Fruit fly (Drosophila melanogaster) whole organism, embryonic: Measurements from ENCODE around the gene brm.

Source experiments
- Abd-B ChIP-seq: fragments of 200-800 bp; sonication (Bioruptor generic); optimal IDR thresholded peaks from 2 replicates; lab custom pipeline; 2018; ENCODE audit warnings: missing biosample characterization, mild to moderate bottlenecking, missing genetic modification characterization, moderate library complexity
- Adf1 ChIP-seq: fragments of 200-800 bp; sonication (Bioruptor generic); IDR thresholded peaks from 2 replicates; pipeline ENCODE4 v1.3.6; 2022; ENCODE audit warnings: missing biosample characterization, missing genetic modification characterization
- Bdp1 ChIP-seq: fragments of 200-800 bp; sonication (Bioruptor generic); optimal IDR thresholded peaks from 3 replicates; lab custom pipeline; 2016; ENCODE audit warnings: missing biosample characterization, missing genetic modification characterization
- Bteb2 ChIP-seq: fragments of 200-800 bp; sonication (Bioruptor generic); optimal IDR thresholded peaks from 2 replicates; lab custom pipeline; 2016; ENCODE audit warnings: missing biosample characterization, missing genetic modification characterization
- CG10209 ChIP-seq: fragments of 200-800 bp; sonication (Bioruptor generic); optimal IDR thresholded peaks from 3 replicates; lab custom pipeline; 2017; ENCODE audit warnings: missing biosample characterization, mild to moderate bottlenecking, missing genetic modification characterization, missing genetic modification reagents
- CG1024 ChIP-seq: fragments of 200-800 bp; sonication (Bioruptor generic); IDR thresholded peaks from 2 replicates; pipeline ENCODE4 v1.3.6; 2022; ENCODE audit warnings: missing biosample characterization, missing genetic modification characterization
- CG10366 ChIP-seq: fragments of 200-800 bp; sonication (Bioruptor generic); IDR thresholded peaks from 2 replicates; pipeline ENCODE4 v1.3.6; 2022; ENCODE audit warnings: missing biosample characterization, missing genetic modification characterization
- CG11247 ChIP-seq: fragments of 200-800 bp; sonication (Bioruptor generic); IDR thresholded peaks from 2 replicates; pipeline ENCODE4 v1.3.6; 2022; ENCODE audit warnings: missing biosample characterization, missing genetic modification characterization
- CG11504 ChIP-seq: fragments of 200-800 bp; sonication (Bioruptor generic); optimal IDR thresholded peaks from 3 replicates; lab custom pipeline; 2019; ENCODE audit warnings: missing biosample characterization, mild to moderate bottlenecking, missing genetic modification characterization, moderate library complexity
- CG11723 ChIP-seq: fragments of 200-800 bp; sonication (Bioruptor generic); optimal IDR thresholded peaks from 2 replicates; lab custom pipeline; 2017; ENCODE audit warnings: missing biosample characterization, mild to moderate bottlenecking, missing genetic modification characterization
- CG12942 ChIP-seq: fragments of 200-800 bp; sonication (Bioruptor generic); optimal IDR thresholded peaks from 3 replicates; lab custom pipeline; 2016; ENCODE audit warnings: missing biosample characterization, missing genetic modification characterization
- CG13296 ChIP-seq: fragments of 200-800 bp; sonication (Bioruptor generic); optimal IDR thresholded peaks from 3 replicates; lab custom pipeline; 2018; ENCODE audit warnings: missing biosample characterization, mild to moderate bottlenecking, missing genetic modification characterization
- CG15073 ChIP-seq: fragments of 200-800 bp; sonication (Bioruptor generic); optimal IDR thresholded peaks from 2 replicates; lab custom pipeline; 2016; ENCODE audit warnings: missing biosample characterization, missing genetic modification characterization
- CG18764 ChIP-seq: fragments of 200-800 bp; sonication (Bioruptor generic); optimal IDR thresholded peaks from 3 replicates; lab custom pipeline; 2016; ENCODE audit warnings: missing biosample characterization, missing genetic modification characterization
- CG2889 ChIP-seq: fragments of 200-800 bp; sonication (Bioruptor generic); IDR thresholded peaks from 3 replicates; pipeline ENCODE4 v1.3.6; 2022; ENCODE audit warnings: missing biosample characterization, missing genetic modification characterization
- CG3065 ChIP-seq: fragments of 200-800 bp; sonication (Bioruptor generic); optimal IDR thresholded peaks from 2 replicates; lab custom pipeline; 2016; ENCODE audit warnings: missing biosample characterization, missing genetic modification characterization
- CG3281 ChIP-seq: fragments of 200-800 bp; sonication (Bioruptor generic); optimal IDR thresholded peaks from 3 replicates; lab custom pipeline; 2017; ENCODE audit warnings: missing biosample characterization, mild to moderate bottlenecking, missing genetic modification characterization
- CG4707 ChIP-seq: fragments of 200-800 bp; sonication (Bioruptor generic); optimal IDR thresholded peaks from 2 replicates; lab custom pipeline; 2018; ENCODE audit warnings: missing biosample characterization, mild to moderate bottlenecking, missing genetic modification characterization, moderate library complexity
- CG5245 ChIP-seq: fragments of 200-800 bp; sonication (Bioruptor generic); optimal IDR thresholded peaks from 3 replicates; lab custom pipeline; 2016; ENCODE audit warnings: missing biosample characterization, missing genetic modification characterization
- CG6654 ChIP-seq: fragments of 200-800 bp; sonication (Bioruptor generic); optimal IDR thresholded peaks from 2 replicates; lab custom pipeline; 2017; ENCODE audit warnings: missing biosample characterization, mild to moderate bottlenecking, missing genetic modification characterization
- CG7928 ChIP-seq: fragments of 200-800 bp; sonication (Bioruptor generic); optimal IDR thresholded peaks from 2 replicates; lab custom pipeline; 2017; ENCODE audit warnings: missing biosample characterization, mild to moderate bottlenecking, missing genetic modification characterization
- CTCF ChIP-seq: fragments of 200-800 bp; sonication (Bioruptor generic); optimal IDR thresholded peaks from 2 replicates; lab custom pipeline; 2017; ENCODE audit warnings: missing biosample characterization, mild to moderate bottlenecking, missing genetic modification characterization, moderate library complexity
- Dbx ChIP-seq: fragments of 200-800 bp; sonication (Bioruptor generic); IDR thresholded peaks from 3 replicates; pipeline ENCODE4 v1.3.6; 2022; ENCODE audit warnings: missing biosample characterization, missing genetic modification characterization
- Dfd ChIP-seq, 2 experiments: fragments of >200 bp; optimal IDR thresholded peaks; 2 replicates each; lab custom pipeline; 2017; ENCODE audit warnings: missing biosample characterization in 2 of 2, missing genetic modification characterization in 2 of 2
- Dip3 ChIP-seq: fragments of 200-800 bp; sonication (Bioruptor generic); optimal IDR thresholded peaks from 3 replicates; lab custom pipeline; 2016; ENCODE audit warnings: missing biosample characterization, missing genetic modification characterization
- E2f1 ChIP-seq: fragments of 200-800 bp; sonication (Bioruptor generic); IDR thresholded peaks from 2 replicates; pipeline ENCODE4 v1.3.6; 2022; ENCODE audit warnings: missing biosample characterization, missing genetic modification characterization
- H2.0 ChIP-seq: fragments of 200-800 bp; sonication (Bioruptor generic); IDR thresholded peaks from 2 replicates; pipeline ENCODE4 v1.3.6; 2022; ENCODE audit warnings: missing biosample characterization, missing genetic modification characterization
- HLHmδ ChIP-seq: fragments of 200-800 bp; sonication (Bioruptor generic); optimal IDR thresholded peaks from 2 replicates; lab custom pipeline; 2018; ENCODE audit warnings: missing biosample characterization, mild to moderate bottlenecking, missing genetic modification characterization, moderate library complexity
- HmgZ ChIP-seq: fragments of 200-800 bp; sonication (Bioruptor generic); optimal IDR thresholded peaks from 2 replicates; lab custom pipeline; 2018; ENCODE audit warnings: missing biosample characterization, mild to moderate bottlenecking, missing genetic modification characterization
- Hr3 ChIP-seq: fragments of 200-800 bp; sonication (Bioruptor generic); optimal IDR thresholded peaks from 3 replicates; lab custom pipeline; 2016; ENCODE audit warnings: missing biosample characterization, missing genetic modification characterization
- Max ChIP-seq: fragments of 200-800 bp; sonication (Bioruptor generic); optimal IDR thresholded peaks from 2 replicates; lab custom pipeline; 2016; ENCODE audit warnings: missing biosample characterization, mild to moderate bottlenecking, missing genetic modification characterization
- Mes4 ChIP-seq: fragments of 200-800 bp; sonication (Bioruptor generic); optimal IDR thresholded peaks from 2 replicates; lab custom pipeline; 2016; ENCODE audit warnings: missing biosample characterization, missing genetic modification characterization
- NC2β ChIP-seq: fragments of 200-800 bp; sonication (Bioruptor generic); optimal IDR thresholded peaks from 2 replicates; lab custom pipeline; 2016; ENCODE audit warnings: missing biosample characterization, missing genetic modification characterization
- Stat92E ChIP-seq, 3 experiments: fragments of >200 bp in 2 of 3; fragments of 200-800 bp in 1 of 3; sonication (Bioruptor generic) in 1 of 3; optimal IDR thresholded peaks; 2 replicates each; lab custom pipeline; 2017 to 2019; ENCODE audit warnings: missing biosample characterization in 3 of 3, missing genetic modification characterization in 3 of 3, mild to moderate bottlenecking in 1 of 3, moderate library complexity in 1 of 3
- TFAM ChIP-seq: fragments of 200-800 bp; sonication (Bioruptor generic); optimal IDR thresholded peaks from 2 replicates; lab custom pipeline; 2017; ENCODE audit warnings: missing biosample characterization, missing genetic modification characterization, inconsistent platforms
- ase ChIP-seq: fragments of 200-800 bp; sonication (Bioruptor generic); IDR thresholded peaks from 3 replicates; pipeline ENCODE4 v1.3.6; 2022; ENCODE audit warnings: missing biosample characterization, missing genetic modification characterization
- ato ChIP-seq: fragments of 200-800 bp; sonication (Bioruptor generic); IDR thresholded peaks from 2 replicates; pipeline ENCODE4 v1.3.6; 2022; ENCODE audit warnings: missing biosample characterization, missing genetic modification characterization; ENCODE audit not compliant: partially characterized antibody
- bbx ChIP-seq: fragments of 200-800 bp; sonication (Bioruptor generic); IDR thresholded peaks from 2 replicates; pipeline ENCODE4 v1.3.6; 2022; ENCODE audit warnings: missing biosample characterization, missing genetic modification characterization; ENCODE audit not compliant: partially characterized antibody
- chinmo ChIP-seq: fragments of 200-800 bp; sonication (Bioruptor generic); IDR thresholded peaks from 4 replicates; pipeline ENCODE4 v1.3.6; 2022; ENCODE audit warnings: missing biosample characterization, missing genetic modification characterization; ENCODE audit not compliant: partially characterized antibody
- crc ChIP-seq: fragments of 200-800 bp; sonication (Bioruptor generic); optimal IDR thresholded peaks from 2 replicates; lab custom pipeline; 2016; ENCODE audit warnings: missing biosample characterization, missing genetic modification characterization
- gcm2 ChIP-seq: fragments of 200-800 bp; sonication (Bioruptor generic); optimal IDR thresholded peaks from 2 replicates; lab custom pipeline; 2016; ENCODE audit warnings: missing biosample characterization, missing genetic modification characterization
- lmd ChIP-seq: fragments of 200-800 bp; sonication (Bioruptor generic); IDR thresholded peaks from 2 replicates; pipeline ENCODE4 v1.3.6; 2022; ENCODE audit warnings: missing biosample characterization, missing genetic modification characterization
- pfk ChIP-seq: fragments of 200-800 bp; sonication (Bioruptor generic); optimal IDR thresholded peaks from 2 replicates; lab custom pipeline; 2018; ENCODE audit warnings: missing biosample characterization, mild to moderate bottlenecking, missing genetic modification characterization, moderate library complexity
- pzg ChIP-seq: fragments of 200-800 bp; sonication (Bioruptor generic); optimal IDR thresholded peaks from 3 replicates; lab custom pipeline; 2018; ENCODE audit warnings: missing biosample characterization, mild to moderate bottlenecking, missing genetic modification characterization, moderate library complexity
- sc ChIP-seq, 3 experiments: fragments of >200 bp in 2 of 3; fragments of 200-800 bp in 1 of 3; sonication (Bioruptor generic) in 1 of 3; optimal IDR thresholded peaks; 2 replicates in 2 of 3; 3 replicates in 1 of 3; lab custom pipeline; 2017; ENCODE audit warnings: mild to moderate bottlenecking in 1 of 3, missing biosample characterization in 1 of 3, missing genetic modification characterization in 1 of 3, missing genetic modification reagents in 1 of 3
- sd ChIP-seq: fragments of 200-800 bp; sonication (Bioruptor generic); optimal IDR thresholded peaks from 3 replicates; lab custom pipeline; 2018; ENCODE audit warnings: missing biosample characterization, mild to moderate bottlenecking, missing genetic modification characterization, moderate library complexity
- ttk ChIP-seq: fragments of 200-800 bp; sonication (Bioruptor generic); IDR thresholded peaks from 2 replicates; pipeline ENCODE4 v2.1.2; 2022; ENCODE audit warnings: missing biosample characterization, missing genetic modification characterization
- usp ChIP-seq: fragments of >200 bp; optimal IDR thresholded peaks from 2 replicates; lab custom pipeline; 2017; ENCODE audit warnings: missing biosample characterization, missing genetic modification characterization
- vnd ChIP-seq: fragments of 200-800 bp; sonication (Bioruptor generic); IDR thresholded peaks from 3 replicates; pipeline ENCODE4 v1.3.6; 2022; ENCODE audit warnings: missing biosample characterization, missing genetic modification characterization; ENCODE audit not compliant: partially characterized antibody

brm gene

dm6 chr3L:15924811-15925437 lies 57.7 kb downstream of the brm start, which contains the start of gene sff (continued):
- TF ChIP-seq CG12942 (GFP tag; lab: Kevin White, UChicago) (peak; percentile 84), CG11723 (GFP tag; lab: Kevin White, UChicago) (peak; percentile 81), usp (GFP tag; lab: Kevin White, UChicago) (no peak), CG15073 (GFP tag; lab: Kevin White, UChicago) (no peak), ttk (peak; percentile 88), CG10209 (GFP tag; lab: Kevin White, UChicago) (peak; percentile 89), vnd (GFP tag; lab: Robert Waterston, UW) (0 out of 3 replicates have a peak, but pooled peaks have one; percentile 20), NC2β (peak; percentile 64), sd (peak; percentile 52), CG11247 (GFP tag; lab: Robert Waterston, UW) (peak; percentile 77), TFAM (GFP tag; lab: Kevin White, UChicago) (peak; percentile 13), crc (GFP tag; lab: Kevin White, UChicago) (peak; percentile 40), CG1024 (peak; percentile 82), ase (GFP tag; lab: Robert Waterston, UW) (peak; percentile 82), CG5245 (GFP tag; lab: Kevin White, UChicago) (peak; percentile 80), CG4707 (GFP tag; lab: Kevin White, UChicago) (peak; percentile 97), pzg (peak; percentile 36), pfk (no peak), HLHmδ (peak; percentile 85), CG3281 (peak; percentile 87), Hr3 (GFP tag; lab: Kevin White, UChicago) (peak; percentile 89), CG6654 (GFP tag; lab: Kevin White, UChicago) (peak; percentile 77), sc (optimal IDR thresholded peaks at IDR 0.05; lab: Kevin White, UChicago) (no peak), sc (GFP tag; optimal IDR thresholded peaks at IDR 0.05; lab: Kevin White, UChicago) (peak; percentile 85), gcm2 (GFP tag; lab: Kevin White, UChicago) (peak; percentile 41), E2f1 (GFP tag; lab: Robert Waterston, UW) (peak; percentile 88), Max (GFP tag; lab: Kevin White, UChicago) (peak; percentile 75), CG13296 (GFP tag; lab: Kevin White, UChicago) (peak; percentile 85), Stat92E (GFP tag; optimal IDR thresholded peaks at IDR 0.05; lab: Kevin White, UChicago) (peak in 1 of 3 experiments; percentile 58), Dip3 (GFP tag; lab: Kevin White, UChicago) (peak; percentile 56), Bteb2 (peak; percentile 55), CTCF (GFP tag; lab: Kevin White, UChicago) (peak; percentile 56), bbx (GFP tag; lab: Robert Waterston, UW) (0 out of 2 replicates have a peak, but pooled peaks have one; percentile 46), CG10366 (GFP tag; lab: Robert Waterston, UW) (peak; percentile 84), Abd-B (peak; percentile 89), Mes4 (GFP tag; lab: Kevin White, UChicago) (peak; percentile 60), H2.0 (GFP tag; lab: Robert Waterston, UW) (peak; percentile 76), CG18764 (peak; percentile 85), Bdp1 (GFP tag; lab: Kevin White, UChicago) (peak; percentile 63), chinmo (GFP tag; lab: Robert Waterston, UW) (no peak), HmgZ (tag; lab: Kevin White, UChicago) (peak; percentile 87), ato (GFP tag; lab: Robert Waterston, UW) (no peak), Adf1 (GFP tag; lab: Robert Waterston, UW) (peak; percentile 56; the same call in 1 of the 2 replicates), Dfd (GFP tag; optimal IDR thresholded peaks at IDR 0.05; lab: Kevin White, UChicago) (no peak), CG11504 (tag; lab: Kevin White, UChicago) (peak; percentile 87), Dbx (GFP tag; lab: Robert Waterston, UW) (peak; percentile 87), CG7928 (GFP tag; lab: Kevin White, UChicago) (peak; percentile 49), CG3065 (GFP tag; lab: Kevin White, UChicago) (peak; percentile 60), CG2889 (peak; percentile 68; the same call in 2 of the 3 replicates), lmd (peak; percentile 91)
